Fruit fly (Drosophila melanogaster) whole organism, prepupa: ENCODE data around the gene Cyp28d1.

Experiments
- Blimp-1 ChIP-seq: fragments of 200-800 bp; sonication (Bioruptor generic); optimal IDR thresholded peaks from 3 replicates; lab custom pipeline; 2017; ENCODE audit warnings: missing biosample characterization, missing genetic modification characterization, mild to moderate bottlenecking, moderate library complexity, missing genetic modification reagents
- CG11762 ChIP-seq: fragments of 200-800 bp; sonication (Bioruptor generic); optimal IDR thresholded peaks from 3 replicates; lab custom pipeline; 2016; ENCODE audit warnings: missing biosample characterization, missing genetic modification characterization; ENCODE audit not compliant: insufficient read depth
- CG11902 ChIP-seq: fragments of 200-800 bp; sonication (Bioruptor generic); optimal IDR thresholded peaks from 3 replicates; lab custom pipeline; 2016; ENCODE audit warnings: missing biosample characterization, missing genetic modification characterization
- CG15336 ChIP-seq: fragments of 200-800 bp; sonication (Bioruptor generic); IDR thresholded peaks from 2 replicates; pipeline ENCODE4 v1.3.6; 2022; ENCODE audit warnings: missing biosample characterization, missing genetic modification characterization
- CG1621 ChIP-seq: fragments of 200-800 bp; sonication (Bioruptor generic); optimal IDR thresholded peaks from 3 replicates; lab custom pipeline; 2018; ENCODE audit warnings: missing biosample characterization, mild to moderate bottlenecking, missing genetic modification characterization
- CG16779 ChIP-seq: fragments of 200-800 bp; sonication (Bioruptor generic); optimal IDR thresholded peaks from 3 replicates; lab custom pipeline; 2017; ENCODE audit warnings: missing biosample characterization, mild to moderate bottlenecking, missing genetic modification characterization
- CG3032 ChIP-seq: fragments of 200-800 bp; optimal IDR thresholded peaks from 2 replicates; lab custom pipeline; 2019; ENCODE audit warnings: missing biosample characterization, mild to moderate bottlenecking, missing genetic modification characterization, moderate library complexity
- CG31627 ChIP-seq: fragments of 200-800 bp; sonication (Bioruptor generic); optimal IDR thresholded peaks from 3 replicates; lab custom pipeline; 2016; ENCODE audit warnings: missing biosample characterization, missing genetic modification characterization
- CG3919 ChIP-seq: fragments of 200-800 bp; sonication (Bioruptor generic); optimal IDR thresholded peaks from 3 replicates; lab custom pipeline; 2016; ENCODE audit warnings: missing biosample characterization, missing genetic modification characterization
- CG6163 ChIP-seq: fragments of 200-800 bp; sonication (Bioruptor generic); IDR thresholded peaks from 3 replicates; pipeline ENCODE4 v1.3.6; 2022; ENCODE audit warnings: missing biosample characterization, missing genetic modification characterization
- CG6276 ChIP-seq: fragments of 200-800 bp; sonication (Bioruptor generic); optimal IDR thresholded peaks from 2 replicates; lab custom pipeline; 2017; ENCODE audit warnings: missing biosample characterization, mild to moderate bottlenecking, missing genetic modification characterization
- CG6792 ChIP-seq: fragments of 200-800 bp; sonication (Bioruptor generic); optimal IDR thresholded peaks from 3 replicates; lab custom pipeline; 2016; ENCODE audit warnings: missing biosample characterization, missing genetic modification characterization
- CG6854 ChIP-seq: fragments of 200-800 bp; sonication (Bioruptor generic); optimal IDR thresholded peaks from 2 replicates; lab custom pipeline; 2017; ENCODE audit warnings: missing biosample characterization, mild to moderate bottlenecking, missing genetic modification characterization
- CG7368 ChIP-seq: fragments of 200-800 bp; sonication (Bioruptor generic); optimal IDR thresholded peaks from 3 replicates; lab custom pipeline; 2016; ENCODE audit warnings: missing biosample characterization, missing genetic modification characterization
- CG8119 ChIP-seq: fragments of 200-800 bp; sonication (Bioruptor generic); IDR thresholded peaks from 3 replicates; pipeline ENCODE4 v1.3.6; 2022; ENCODE audit warnings: missing biosample characterization, missing genetic modification characterization
- CG8319 ChIP-seq: fragments of 200-800 bp; sonication (Bioruptor generic); optimal IDR thresholded peaks from 3 replicates; lab custom pipeline; 2016; ENCODE audit warnings: missing biosample characterization, missing genetic modification characterization
- CG8632 ChIP-seq: fragments of 200-800 bp; sonication (Bioruptor generic); optimal IDR thresholded peaks from 3 replicates; lab custom pipeline; 2016; ENCODE audit warnings: missing biosample characterization, missing genetic modification characterization
- CG9139 ChIP-seq: fragments of 200-800 bp; sonication (Bioruptor generic); optimal IDR thresholded peaks from 3 replicates; lab custom pipeline; 2017; ENCODE audit warnings: missing biosample characterization, mild to moderate bottlenecking, missing genetic modification characterization
- Eip75B ChIP-seq: fragments of 200-800 bp; sonication (Bioruptor generic); optimal IDR thresholded peaks from 3 replicates; lab custom pipeline; 2016; ENCODE audit warnings: missing biosample characterization, missing genetic modification characterization
- Eip78C ChIP-seq: fragments of 200-800 bp; sonication (Bioruptor generic); peaks from one replicate; lab custom pipeline; 2016; ENCODE audit warnings: missing biosample characterization, missing genetic modification characterization
- Eip93F ChIP-seq: fragments of 200-800 bp; sonication (Bioruptor generic); optimal IDR thresholded peaks from 2 replicates; lab custom pipeline; 2016; ENCODE audit warnings: missing biosample characterization, mild to moderate bottlenecking, missing genetic modification characterization
- Ets21C ChIP-seq: fragments of 200-800 bp; sonication (Bioruptor generic); optimal IDR thresholded peaks from 3 replicates; lab custom pipeline; 2016; ENCODE audit warnings: missing biosample characterization, missing genetic modification characterization
- Ets96B ChIP-seq: fragments of 200-800 bp; optimal IDR thresholded peaks from 2 replicates; lab custom pipeline; 2019; ENCODE audit warnings: missing biosample characterization, mild to moderate bottlenecking, missing genetic modification characterization, moderate library complexity
- Gug ChIP-seq: fragments of 200-800 bp; sonication (Bioruptor generic); IDR thresholded peaks from 2 replicates; pipeline ENCODE4 v1.3.6; 2022; ENCODE audit warnings: missing biosample characterization, missing genetic modification characterization
- Hr4 ChIP-seq: fragments of 200-800 bp; sonication (Bioruptor generic); optimal IDR thresholded peaks from 3 replicates; lab custom pipeline; 2016; ENCODE audit warnings: missing biosample characterization, missing genetic modification characterization
- Lpt ChIP-seq: fragments of 200-800 bp; sonication (Bioruptor generic); optimal IDR thresholded peaks from 3 replicates; lab custom pipeline; 2016; ENCODE audit warnings: missing biosample characterization, missing genetic modification characterization
- Met ChIP-seq: fragments of 200-800 bp; sonication (Bioruptor generic); optimal IDR thresholded peaks from 3 replicates; lab custom pipeline; 2016; ENCODE audit warnings: missing biosample characterization, missing genetic modification characterization
- OdsH ChIP-seq: fragments of 200-800 bp; sonication (Bioruptor generic); optimal IDR thresholded peaks from 3 replicates; lab custom pipeline; 2016; ENCODE audit warnings: missing biosample characterization, missing genetic modification characterization
- Sox102F ChIP-seq: fragments of 200-800 bp; sonication (Bioruptor generic); optimal IDR thresholded peaks from 2 replicates; lab custom pipeline; 2016; ENCODE audit warnings: missing biosample characterization, mild to moderate bottlenecking, missing genetic modification characterization
- Sox14 ChIP-seq: fragments of 200-800 bp; sonication (Bioruptor generic); optimal IDR thresholded peaks from 3 replicates; lab custom pipeline; 2016; ENCODE audit warnings: missing biosample characterization, missing genetic modification characterization
- Sox15 ChIP-seq: fragments of 200-800 bp; sonication (Bioruptor generic); optimal IDR thresholded peaks from 3 replicates; lab custom pipeline; 2016; ENCODE audit warnings: missing biosample characterization, missing genetic modification characterization
- achi ChIP-seq: fragments of 200-800 bp; sonication (Bioruptor generic); optimal IDR thresholded peaks from 3 replicates; lab custom pipeline; 2016; ENCODE audit warnings: missing biosample characterization, missing genetic modification characterization
- acj6 ChIP-seq: fragments of 200-800 bp; sonication (Bioruptor generic); optimal IDR thresholded peaks from 3 replicates; lab custom pipeline; 2016; ENCODE audit warnings: missing biosample characterization, missing genetic modification characterization
- dsx ChIP-seq: fragments of 200-800 bp; optimal IDR thresholded peaks from 3 replicates; lab custom pipeline; 2019; ENCODE audit warnings: missing biosample characterization, mild to moderate bottlenecking, missing genetic modification characterization, moderate library complexity; ENCODE audit not compliant: poor library complexity, severe bottlenecking
- esn ChIP-seq: fragments of 200-800 bp; sonication (Bioruptor generic); optimal IDR thresholded peaks from 2 replicates; lab custom pipeline; 2016; ENCODE audit warnings: missing biosample characterization, mild to moderate bottlenecking, missing genetic modification characterization, moderate library complexity
- fd59A ChIP-seq: fragments of 200-800 bp; sonication (Bioruptor generic); optimal IDR thresholded peaks from 2 replicates; lab custom pipeline; 2017; ENCODE audit warnings: missing biosample characterization, mild to moderate bottlenecking, missing genetic modification characterization, missing genetic modification reagents
- fkh ChIP-seq: fragments of 200-800 bp; sonication (Bioruptor generic); optimal IDR thresholded peaks from 3 replicates; lab custom pipeline; 2017; ENCODE audit warnings: missing biosample characterization, mild to moderate bottlenecking, missing genetic modification characterization, moderate library complexity
- lz ChIP-seq: fragments of 200-800 bp; sonication (Bioruptor generic); optimal IDR thresholded peaks from 3 replicates; lab custom pipeline; 2016; ENCODE audit warnings: missing biosample characterization, missing genetic modification characterization
- net ChIP-seq: fragments of 200-800 bp; sonication (Bioruptor generic); optimal IDR thresholded peaks from 3 replicates; lab custom pipeline; 2016; ENCODE audit warnings: missing biosample characterization, missing genetic modification characterization
- pdm3 ChIP-seq: fragments of 200-800 bp; sonication (Bioruptor generic); optimal IDR thresholded peaks from 3 replicates; lab custom pipeline; 2016; ENCODE audit warnings: missing biosample characterization, missing genetic modification characterization
- salr ChIP-seq, 2 experiments: fragments of 200-800 bp; sonication (Bioruptor generic); optimal IDR thresholded peaks; 3 replicates each; lab custom pipeline; 2016 to 2018; ENCODE audit warnings: missing biosample characterization in 2 of 2, missing genetic modification characterization in 2 of 2, mild to moderate bottlenecking in 1 of 2
- ss ChIP-seq, 2 experiments: fragments of 200-800 bp; sonication (Bioruptor generic); optimal IDR thresholded peaks; 2 replicates in 1 of 2; 3 replicates in 1 of 2; lab custom pipeline; 2017 to 2018; ENCODE audit warnings: mild to moderate bottlenecking in 2 of 2, missing biosample characterization in 2 of 2, missing genetic modification characterization in 2 of 2, moderate library complexity in 1 of 2
- svp ChIP-seq: fragments of 200-800 bp; sonication (Bioruptor generic); peaks from one replicate; lab custom pipeline; 2016; ENCODE audit warnings: missing biosample characterization, missing genetic modification characterization
- vri ChIP-seq: fragments of 200-800 bp; sonication (Bioruptor generic); optimal IDR thresholded peaks from 3 replicates; lab custom pipeline; 2016; ENCODE audit warnings: missing biosample characterization, mild to moderate bottlenecking, missing genetic modification characterization

Cyp28d1 gene

DNA sequence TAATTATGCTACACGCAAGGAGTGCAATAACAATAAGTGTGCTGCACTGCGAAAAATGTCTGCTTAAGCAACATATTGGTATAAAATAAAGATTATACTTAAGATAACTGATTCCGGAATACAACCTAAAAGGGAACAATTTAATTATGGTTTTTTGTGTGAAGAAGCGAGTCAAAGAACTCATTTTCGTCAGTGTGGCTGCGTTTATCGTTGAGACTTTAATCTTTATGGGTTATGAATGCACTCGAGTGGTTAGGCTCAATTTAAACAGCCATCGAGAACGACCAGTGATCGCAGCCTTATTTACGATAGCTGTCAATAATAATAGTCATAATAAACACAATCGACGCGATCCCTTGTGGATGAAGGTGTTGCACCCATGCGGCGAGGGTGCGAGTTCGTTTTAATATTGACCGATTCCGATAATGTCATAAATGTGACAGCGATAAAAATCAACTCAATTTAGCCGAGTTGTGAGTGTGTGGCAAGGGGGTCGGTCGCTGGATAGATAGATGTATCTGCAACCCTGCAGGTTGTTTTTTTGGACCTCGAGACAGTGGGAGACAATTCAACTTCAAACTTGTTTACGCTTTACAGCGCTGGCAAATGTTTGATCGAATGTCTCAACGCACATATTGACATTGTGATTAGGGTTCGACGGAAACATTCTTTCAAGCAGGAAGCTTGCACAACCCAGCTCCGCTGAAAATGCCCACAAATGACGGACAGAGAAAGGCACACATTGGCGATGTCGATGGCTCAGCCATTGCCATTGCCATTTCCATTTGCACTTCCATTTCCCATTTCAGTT, 46.0 kb downstream of the Cyp28d1 start (continued):
- no peak for TF ChIP-seq CG15336
- TF ChIP-seq salr (GFP tag; optimal IDR thresholded peaks at IDR 0.05; lab: Kevin White, UChicago), result peak; percentile 4 to 32
- TF ChIP-seq CG11762 (GFP tag; lab: Kevin White, UChicago), result peak; percentile 54
- TF ChIP-seq CG8119 (GFP tag; lab: Robert Waterston, UW), result peak; percentile 44; the same call in 1 of the 3 replicates
- peak; percentile 55 for TF ChIP-seq dsx (GFP tag; lab: Kevin White, UChicago)
- peak; percentile 86 for TF ChIP-seq Sox102F (GFP tag; lab: Kevin White, UChicago)
- TF ChIP-seq net (GFP tag; lab: Kevin White, UChicago), result peak; percentile 56
- peak; percentile 61 for TF ChIP-seq CG6792 (GFP tag; lab: Kevin White, UChicago)
- peak; percentile 26 to 54 for TF ChIP-seq ss (GFP tag; optimal IDR thresholded peaks at IDR 0.05; lab: Kevin White, UChicago)
- TF ChIP-seq Eip78C (GFP tag; lab: Kevin White, UChicago), result peak; percentile 88
- TF ChIP-seq esn (GFP tag; lab: Kevin White, UChicago), result peak; percentile 88
- TF ChIP-seq CG7368 (GFP tag; lab: Kevin White, UChicago), result peak; percentile 64
- TF ChIP-seq CG8632 (GFP tag; lab: Kevin White, UChicago), result peak; percentile 64
- peak; percentile 79 for TF ChIP-seq Sox14 (GFP tag; lab: Kevin White, UChicago)
- TF ChIP-seq CG16779 (tag; lab: Kevin White, UChicago), result no peak
- TF ChIP-seq CG11902, result peak; percentile 56
- peak; percentile 25 for TF ChIP-seq Blimp-1 (GFP tag; lab: Kevin White, UChicago)
- peak; percentile 20; the same call in 1 of the 2 replicates for TF ChIP-seq Gug (GFP tag; lab: Robert Waterston, UW)
- TF ChIP-seq Lpt (GFP tag; lab: Kevin White, UChicago), result no peak
- peak; percentile 80 for TF ChIP-seq CG6163 (GFP tag; lab: Robert Waterston, UW)
- peak; percentile 63 for TF ChIP-seq Ets21C (GFP tag; lab: Kevin White, UChicago)
- TF ChIP-seq CG6854 (GFP tag; lab: Kevin White, UChicago), result peak; percentile 59
- TF ChIP-seq pdm3 (GFP tag; lab: Kevin White, UChicago), result peak; percentile 72
- TF ChIP-seq OdsH, result peak; percentile 68

DNA sequence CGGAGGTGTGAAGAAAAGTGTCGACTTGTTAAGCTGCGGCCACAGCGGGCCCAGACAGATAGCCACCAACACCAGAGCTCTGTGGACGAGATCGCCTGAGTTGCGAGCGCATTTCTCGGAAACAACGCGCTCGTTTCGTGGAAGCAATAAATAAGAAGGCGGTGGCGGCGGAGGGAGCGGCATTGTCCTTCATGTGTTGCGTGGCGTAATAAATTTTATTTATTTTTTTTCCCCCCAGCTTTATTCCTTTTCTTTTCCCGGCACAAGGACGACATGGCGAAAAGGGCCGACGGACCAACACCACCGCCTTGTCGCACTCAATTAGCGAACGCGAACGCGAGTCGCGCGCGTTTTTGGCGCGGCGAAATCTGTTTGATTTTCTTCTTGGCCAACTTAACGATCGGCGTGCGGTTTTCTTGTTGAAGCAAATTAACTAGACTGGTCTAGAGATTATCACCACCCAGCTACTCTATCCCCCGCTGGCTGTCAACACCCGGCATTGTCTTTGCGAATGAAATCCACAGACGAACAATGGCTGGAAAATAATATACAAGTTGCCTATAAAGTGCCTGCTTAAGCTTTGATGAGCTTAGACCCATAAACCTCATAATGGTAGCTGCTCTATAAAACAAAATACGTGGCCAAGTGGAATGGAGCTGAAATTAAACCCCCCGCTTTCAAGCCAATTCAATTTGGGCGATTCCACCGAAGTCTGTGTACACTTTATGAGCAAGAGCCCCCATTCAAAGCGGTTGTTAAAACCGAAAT, 49.0 kb downstream of the Cyp28d1 start:
- TF ChIP-seq Sox14 (GFP tag; lab: Kevin White, UChicago), result no peak
- no peak for TF ChIP-seq CG8319 (GFP tag; lab: Kevin White, UChicago)
- no peak for TF ChIP-seq CG15336
- TF ChIP-seq pdm3 (GFP tag; lab: Kevin White, UChicago), result no peak
- TF ChIP-seq Met, result no peak
- TF ChIP-seq Eip75B, result no peak
- no peak for TF ChIP-seq achi (GFP tag; lab: Kevin White, UChicago)
- TF ChIP-seq CG3032, result no peak
- no peak for TF ChIP-seq CG7368 (GFP tag; lab: Kevin White, UChicago)
- TF ChIP-seq Gug (GFP tag; lab: Robert Waterston, UW), result no peak
- TF ChIP-seq CG11762 (GFP tag; lab: Kevin White, UChicago), result no peak
- TF ChIP-seq fd59A (GFP tag; lab: Kevin White, UChicago), result no peak
- TF ChIP-seq fkh, result no peak
- no peak for TF ChIP-seq Sox15 (GFP tag; lab: Kevin White, UChicago)
- peak; percentile 35 for TF ChIP-seq dsx (GFP tag; lab: Kevin White, UChicago)
- no peak for TF ChIP-seq Eip93F (GFP tag; lab: Kevin White, UChicago)
- TF ChIP-seq Hr4, result no peak
- no peak for TF ChIP-seq Ets96B (tag; lab: Kevin White, UChicago)
- TF ChIP-seq CG1621 (tag; lab: Kevin White, UChicago), result peak; percentile 11
- TF ChIP-seq CG11902, result no peak
- no peak for TF ChIP-seq CG6276 (GFP tag; lab: Kevin White, UChicago)
- no peak for TF ChIP-seq CG16779 (tag; lab: Kevin White, UChicago)
- TF ChIP-seq CG6854 (GFP tag; lab: Kevin White, UChicago), result peak; percentile 3
- no peak for TF ChIP-seq OdsH
- no peak for TF ChIP-seq salr (GFP tag; optimal IDR thresholded peaks at IDR 0.05; lab: Kevin White, UChicago)
- no peak for TF ChIP-seq CG9139 (GFP tag; lab: Kevin White, UChicago)
- TF ChIP-seq ss (GFP tag; optimal IDR thresholded peaks at IDR 0.05; lab: Kevin White, UChicago), result peak; percentile 41 to 77
- no peak for TF ChIP-seq CG31627
- no peak for TF ChIP-seq CG3919 (GFP tag; lab: Kevin White, UChicago)
- peak; percentile 66 for TF ChIP-seq vri (GFP tag; lab: Kevin White, UChicago)
- no peak for TF ChIP-seq svp (GFP tag; lab: Kevin White, UChicago)
- peak; percentile 13 for TF ChIP-seq Sox102F (GFP tag; lab: Kevin White, UChicago)
- TF ChIP-seq acj6, result no peak
- TF ChIP-seq lz (GFP tag; lab: Kevin White, UChicago), result no peak
- TF ChIP-seq Blimp-1 (GFP tag; lab: Kevin White, UChicago), result no peak
